Comparison of ENCODE assay signal across 1 fruit fly cellular context in the genomic region with DNA sequence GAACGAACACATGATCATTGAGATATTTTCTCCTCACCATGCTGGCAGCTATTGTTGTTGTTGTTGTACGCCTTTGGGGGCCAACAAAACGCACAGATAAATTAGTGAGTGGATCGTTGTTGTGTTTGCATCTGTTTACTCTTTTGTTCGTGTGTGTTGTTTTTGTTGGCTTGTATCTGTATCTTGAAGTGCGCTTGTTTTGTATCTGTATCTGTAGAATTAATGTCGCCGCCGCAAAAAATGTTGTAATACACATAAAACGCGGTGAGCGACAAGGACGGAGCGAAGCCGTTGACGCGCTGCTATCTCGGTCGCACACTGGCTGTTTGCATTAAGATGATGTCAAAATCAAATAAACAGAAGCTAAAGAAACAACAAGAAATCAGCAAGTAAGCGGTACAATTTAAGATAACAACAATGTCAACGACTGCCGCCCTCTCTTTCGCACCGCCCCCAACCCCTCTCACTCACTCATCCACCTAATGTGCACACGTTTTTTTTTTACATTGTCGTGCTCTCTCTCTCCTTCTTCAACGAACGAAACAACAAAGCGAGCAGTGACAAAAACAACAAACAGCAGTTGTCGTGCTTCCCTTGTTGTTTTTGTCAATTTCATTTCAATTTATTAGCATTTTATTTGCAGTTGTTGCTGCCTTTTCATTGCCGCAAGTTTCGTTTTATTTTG.
TF ChIP-seq lines count a peak whose summit lies in the region.

No protein-coding gene starts in this region.

TF ChIP-seq in whole organism, embryonic, 481 proteins besides CTCF, POLR2A, EP300 and RAD21 (continued from another document and continues in another):
- TF ChIP-seq fd64A (GFP tag; optimal IDR thresholded peaks at IDR 0.05; lab: Kevin White, UChicago): peak; percentile 85
- peak; percentile 80 for TF ChIP-seq grn (GFP tag; optimal IDR thresholded peaks at IDR 0.05; lab: Kevin White, UChicago)
- peak; percentile 38 for TF ChIP-seq CG5245 (GFP tag; optimal IDR thresholded peaks at IDR 0.05; lab: Kevin White, UChicago)
- peak; percentile 26 for TF ChIP-seq CG18476 (GFP tag; optimal IDR thresholded peaks at IDR 0.05; lab: Kevin White, UChicago)
- TF ChIP-seq pum (GFP tag; optimal IDR thresholded peaks at IDR 0.05; lab: Kevin White, UChicago): no peak
- peak; percentile 90 for TF ChIP-seq sd (tag; optimal IDR thresholded peaks at IDR 0.05; lab: Kevin White, UChicago)
- no peak for TF ChIP-seq hth (optimal IDR thresholded peaks at IDR 0.05; lab: Kevin White, UChicago)
- TF ChIP-seq CG7786 (GFP tag; optimal IDR thresholded peaks at IDR 0.05; lab: Kevin White, UChicago): peak; percentile 19
- peak; percentile 34; the same call in 1 of the 2 replicates for TF ChIP-seq CG16779 (GFP tag; IDR thresholded peaks at IDR 0.05; lab: Robert Waterston, UW)
- TF ChIP-seq B-H2 (GFP tag; optimal IDR thresholded peaks at IDR 0.05; lab: Kevin White, UChicago): peak; percentile 40
- peak; percentile 42 for TF ChIP-seq CG2202 (tag; optimal IDR thresholded peaks at IDR 0.05; lab: Kevin White, UChicago)
- TF ChIP-seq CG7839 (tag; optimal IDR thresholded peaks at IDR 0.05; lab: Kevin White, UChicago): no peak
- TF ChIP-seq Pdp1 (GFP tag; optimal IDR thresholded peaks at IDR 0.05; lab: Kevin White, UChicago): peak; percentile 2 to 77
- TF ChIP-seq row (GFP tag; IDR thresholded peaks at IDR 0.05; lab: Robert Waterston, UW): no peak; the same call in 2 of the 3 replicates
- no peak; the same call in 2 of the 3 replicates for TF ChIP-seq so (GFP tag; IDR thresholded peaks at IDR 0.05; lab: Robert Waterston, UW)
- peak; percentile 41 for TF ChIP-seq scrt (GFP tag; optimal IDR thresholded peaks at IDR 0.05; lab: Kevin White, UChicago)
- peak; percentile 70; the same call in 1 of the 2 replicates for TF ChIP-seq CG32767 (GFP tag; IDR thresholded peaks at IDR 0.05; lab: Robert Waterston, UW)
- peak; percentile 10 for TF ChIP-seq lilli (GFP tag; optimal IDR thresholded peaks at IDR 0.05; lab: Kevin White, UChicago)
- TF ChIP-seq CG8089 (GFP tag; optimal IDR thresholded peaks at IDR 0.05; lab: Kevin White, UChicago): peak; percentile 56
- no peak for TF ChIP-seq stwl (tag; optimal IDR thresholded peaks at IDR 0.05; lab: Kevin White, UChicago)
- no peak for TF ChIP-seq ara (GFP tag; IDR thresholded peaks at IDR 0.05; lab: Robert Waterston, UW)
- peak; percentile 26 for TF ChIP-seq CG14965 (GFP tag; optimal IDR thresholded peaks at IDR 0.05; lab: Kevin White, UChicago; ENCODE audit: borderline replicate concordance)
- no peak for TF ChIP-seq Dll (GFP tag; IDR thresholded peaks at IDR 0.05; lab: Robert Waterston, UW; ENCODE audit: partially characterized antibody)
- no peak; the same call in 2 of the 3 replicates for TF ChIP-seq gce (GFP tag; IDR thresholded peaks at IDR 0.05; lab: Robert Waterston, UW)
- peak; percentile 94 for TF ChIP-seq Med (GFP tag; lab: Kevin White, UChicago)
- peak; percentile 75 for TF ChIP-seq abd-A (tag; optimal IDR thresholded peaks at IDR 0.05; lab: Kevin White, UChicago)
- peak; percentile 55 for TF ChIP-seq Bteb2 (GFP tag; optimal IDR thresholded peaks at IDR 0.05; lab: Kevin White, UChicago)
- no peak for TF ChIP-seq shn (GFP tag; optimal IDR thresholded peaks at IDR 0.05; lab: Kevin White, UChicago)
- no peak for TF ChIP-seq CG17912 (GFP tag; optimal IDR thresholded peaks at IDR 0.05; lab: Kevin White, UChicago)
- TF ChIP-seq CG11695 (GFP tag; IDR thresholded peaks at IDR 0.05; lab: Robert Waterston, UW): peak; percentile 67; the same call in 2 of the 3 replicates
- peak; percentile 3 for TF ChIP-seq D19B (GFP tag; optimal IDR thresholded peaks at IDR 0.05; lab: Kevin White, UChicago)
- no peak; the same call in 2 of the 3 replicates for TF ChIP-seq CG34422 (GFP tag; IDR thresholded peaks at IDR 0.05; lab: Robert Waterston, UW)
- TF ChIP-seq en (GFP tag; optimal IDR thresholded peaks at IDR 0.05; lab: Kevin White, UChicago): no peak
- TF ChIP-seq CG6175 (GFP tag; IDR thresholded peaks at IDR 0.05; lab: Robert Waterston, UW): no peak
- peak; percentile 23 for TF ChIP-seq trem (tag; optimal IDR thresholded peaks at IDR 0.05; lab: Kevin White, UChicago)
- peak; percentile 45 for TF ChIP-seq pros (GFP tag; optimal IDR thresholded peaks at IDR 0.05; lab: Kevin White, UChicago)
- TF ChIP-seq CG14860 (GFP tag; IDR thresholded peaks at IDR 0.05; lab: Robert Waterston, UW; ENCODE audit: partially characterized antibody): no peak
- TF ChIP-seq kay (GFP tag; optimal IDR thresholded peaks at IDR 0.05; lab: Kevin White, UChicago): peak; percentile 62
- peak; percentile 48 for TF ChIP-seq pnt (GFP tag; optimal IDR thresholded peaks at IDR 0.05; lab: Kevin White, UChicago)
- TF ChIP-seq da (GFP tag; optimal IDR thresholded peaks at IDR 0.05; lab: Kevin White, UChicago): peak; percentile 42
- TF ChIP-seq CG31388 (GFP tag; optimal IDR thresholded peaks at IDR 0.05; lab: Kevin White, UChicago): no peak
- TF ChIP-seq Optix (GFP tag; IDR thresholded peaks at IDR 0.05; lab: Robert Waterston, UW): no peak
- TF ChIP-seq Dp (GFP tag; optimal IDR thresholded peaks at IDR 0.05; lab: Kevin White, UChicago): no peak
- peak; percentile 65 for TF ChIP-seq CG10209 (GFP tag; optimal IDR thresholded peaks at IDR 0.05; lab: Kevin White, UChicago)
- TF ChIP-seq CG17359 (tag; optimal IDR thresholded peaks at IDR 0.05; lab: Kevin White, UChicago): peak; percentile 71
- no peak for TF ChIP-seq Sry-β (GFP tag; optimal IDR thresholded peaks at IDR 0.05; lab: Kevin White, UChicago)
- TF ChIP-seq CG12071 (GFP tag; optimal IDR thresholded peaks at IDR 0.05; lab: Kevin White, UChicago): peak; percentile 76
- TF ChIP-seq CG10654 (GFP tag; optimal IDR thresholded peaks at IDR 0.05; lab: Kevin White, UChicago): peak; percentile 18
- no peak for TF ChIP-seq CG32772 (GFP tag; IDR thresholded peaks at IDR 0.05; lab: Robert Waterston, UW)
- peak; percentile 79 for TF ChIP-seq CG4360 (GFP tag; IDR thresholded peaks at IDR 0.05; lab: Robert Waterston, UW)
- TF ChIP-seq CG15514 (GFP tag; optimal IDR thresholded peaks at IDR 0.05; lab: Kevin White, UChicago): no peak
- TF ChIP-seq CG18599 (GFP tag; optimal IDR thresholded peaks at IDR 0.05; lab: Kevin White, UChicago): peak; percentile 82
- TF ChIP-seq twi (tag; optimal IDR thresholded peaks at IDR 0.05; lab: Kevin White, UChicago): no peak
- TF ChIP-seq toy (GFP tag; IDR thresholded peaks at IDR 0.05; lab: Robert Waterston, UW): no peak
- no peak for TF ChIP-seq dimm (GFP tag; IDR thresholded peaks at IDR 0.05; lab: Robert Waterston, UW)
- no peak for TF ChIP-seq Dref (GFP tag; IDR thresholded peaks at IDR 0.05; lab: Robert Waterston, UW)
- TF ChIP-seq esg (GFP tag; conservative IDR thresholded peaks at IDR 0.05; lab: Robert Waterston, UW): no peak
- TF ChIP-seq CG18262 (tag; optimal IDR thresholded peaks at IDR 0.05; lab: Kevin White, UChicago): peak; percentile 37
- no peak for TF ChIP-seq gsb-n (tag; optimal IDR thresholded peaks at IDR 0.05; lab: Kevin White, UChicago)
- TF ChIP-seq Drgx (GFP tag; IDR thresholded peaks at IDR 0.05; lab: Robert Waterston, UW): peak; percentile 75
- no peak for TF ChIP-seq Ets97D (GFP tag; optimal IDR thresholded peaks at IDR 0.05; lab: Kevin White, UChicago)
- TF ChIP-seq CG7745 (tag; optimal IDR thresholded peaks at IDR 0.05; lab: Kevin White, UChicago): no peak
- peak; percentile 61 for TF ChIP-seq CG3281 (GFP tag; optimal IDR thresholded peaks at IDR 0.05; lab: Kevin White, UChicago)
- TF ChIP-seq Tbp (GFP tag; optimal IDR thresholded peaks at IDR 0.05; lab: Kevin White, UChicago): no peak
- TF ChIP-seq CG17829 (tag; optimal IDR thresholded peaks at IDR 0.05; lab: Kevin White, UChicago): peak; percentile 30
- TF ChIP-seq corto (GFP tag; optimal IDR thresholded peaks at IDR 0.05; lab: Kevin White, UChicago): peak; percentile 25
- TF ChIP-seq Ets65A (GFP tag; lab: Kevin White, UChicago): no peak
- TF ChIP-seq Hsf (GFP tag; optimal IDR thresholded peaks at IDR 0.05; lab: Kevin White, UChicago): peak; percentile 13
- peak; percentile 65 for TF ChIP-seq CG13624 (GFP tag; optimal IDR thresholded peaks at IDR 0.05; lab: Kevin White, UChicago)
- no peak for TF ChIP-seq CG16815 (GFP tag; optimal IDR thresholded peaks at IDR 0.05; lab: Kevin White, UChicago)
- no peak; the same call in 1 of the 2 replicates for TF ChIP-seq CG31441 (GFP tag; IDR thresholded peaks at IDR 0.05; lab: Robert Waterston, UW)
- TF ChIP-seq CG6272 (GFP tag; IDR thresholded peaks at IDR 0.05; lab: Robert Waterston, UW): no peak
- peak; percentile 2 for TF ChIP-seq CG7928 (GFP tag; optimal IDR thresholded peaks at IDR 0.05; lab: Kevin White, UChicago)
- TF ChIP-seq CG12236 (GFP tag; optimal IDR thresholded peaks at IDR 0.05; lab: Kevin White, UChicago): peak; percentile 48
- TF ChIP-seq bab2 (GFP tag; optimal IDR thresholded peaks at IDR 0.05; lab: Kevin White, UChicago): peak; percentile 67
- peak; percentile 67 for TF ChIP-seq gem (tag; optimal IDR thresholded peaks at IDR 0.05; lab: Kevin White, UChicago)
- no peak for TF ChIP-seq Opbp (GFP tag; IDR thresholded peaks at IDR 0.05; lab: Robert Waterston, UW; ENCODE audit: partially characterized antibody)
- TF ChIP-seq sens (GFP tag; lab: Kevin White, UChicago): peak; percentile 96
- TF ChIP-seq croc (GFP tag; conservative IDR thresholded peaks at IDR 0.05; lab: Robert Waterston, UW): no peak
- TF ChIP-seq HLH3B (GFP tag; IDR thresholded peaks at IDR 0.05; lab: Robert Waterston, UW): no peak; the same call in 1 of the 2 replicates
- no peak for TF ChIP-seq CG3995 (GFP tag; optimal IDR thresholded peaks at IDR 0.05; lab: Kevin White, UChicago)
- no peak for TF ChIP-seq CG8944 (GFP tag; optimal IDR thresholded peaks at IDR 0.05; lab: Kevin White, UChicago)
- peak in 1 of 2 experiments; percentile 30 for TF ChIP-seq tll (GFP tag; optimal IDR thresholded peaks at IDR 0.05; lab: Kevin White, UChicago)
- no peak for TF ChIP-seq Taf1 (GFP tag; IDR thresholded peaks at IDR 0.05; lab: Robert Waterston, UW)
- peak; percentile 68 for TF ChIP-seq repo (GFP tag; optimal IDR thresholded peaks at IDR 0.05; lab: Kevin White, UChicago)
- no peak; the same call in 2 of the 3 replicates for TF ChIP-seq Dbx (GFP tag; IDR thresholded peaks at IDR 0.05; lab: Robert Waterston, UW)
- no peak for TF ChIP-seq ems (GFP tag; optimal IDR thresholded peaks at IDR 0.05; lab: Kevin White, UChicago)
- TF ChIP-seq CG6683 (GFP tag; optimal IDR thresholded peaks at IDR 0.05; lab: Kevin White, UChicago): peak; percentile 70
- TF ChIP-seq oc (tag; optimal IDR thresholded peaks at IDR 0.05; lab: Kevin White, UChicago): no peak
- TF ChIP-seq CG12769 (tag; optimal IDR thresholded peaks at IDR 0.05; lab: Kevin White, UChicago): peak; percentile 41
- TF ChIP-seq Mad (GFP tag; optimal IDR thresholded peaks at IDR 0.05; lab: Kevin White, UChicago): no peak
- no peak; the same call in 1 of the 2 replicates for TF ChIP-seq Rfx (GFP tag; IDR thresholded peaks at IDR 0.05; lab: Robert Waterston, UW)
- TF ChIP-seq ci (GFP tag; IDR thresholded peaks at IDR 0.05; lab: Robert Waterston, UW): no peak; the same call in 1 of the 3 replicates
- no peak for TF ChIP-seq CG11456 (GFP tag; IDR thresholded peaks at IDR 0.05; lab: Robert Waterston, UW)
- TF ChIP-seq CG6813 (GFP tag; optimal IDR thresholded peaks at IDR 0.05; lab: Kevin White, UChicago): peak; percentile 81
- peak; percentile 68 for TF ChIP-seq CG10147 (GFP tag; optimal IDR thresholded peaks at IDR 0.05; lab: Kevin White, UChicago)
- no peak for TF ChIP-seq CG1647 (GFP tag; optimal IDR thresholded peaks at IDR 0.05; lab: Kevin White, UChicago)
- TF ChIP-seq CG17612 (GFP tag; IDR thresholded peaks at IDR 0.05; lab: Robert Waterston, UW): no peak
- peak; percentile 42 for TF ChIP-seq slp2 (GFP tag; optimal IDR thresholded peaks at IDR 0.05; lab: Kevin White, UChicago)
- TF ChIP-seq CG1603 (tag; optimal IDR thresholded peaks at IDR 0.05; lab: Kevin White, UChicago): no peak
- TF ChIP-seq CG13287 (GFP tag; IDR thresholded peaks at IDR 0.05; lab: Robert Waterston, UW; ENCODE audit: partially characterized antibody): no peak; the same call in 1 of the 2 replicates
- TF ChIP-seq Stat92E (GFP tag; optimal IDR thresholded peaks at IDR 0.05; lab: Kevin White, UChicago): no peak
- TF ChIP-seq CG16813 (GFP tag; IDR thresholded peaks at IDR 0.05; lab: Robert Waterston, UW; ENCODE audit: partially characterized antibody): no peak
- TF ChIP-seq sima (GFP tag; optimal IDR thresholded peaks at IDR 0.05; lab: Kevin White, UChicago): no peak
- TF ChIP-seq amos (GFP tag; IDR thresholded peaks at IDR 0.05; lab: Robert Waterston, UW; ENCODE audit: partially characterized antibody): no peak
- peak; percentile 99 for TF ChIP-seq sqz (GFP tag; optimal IDR thresholded peaks at IDR 0.05; lab: Kevin White, UChicago)
- no peak for TF ChIP-seq chn (GFP tag; optimal IDR thresholded peaks at IDR 0.05; lab: Kevin White, UChicago)
- peak; percentile 74 for TF ChIP-seq CG31365 (tag; optimal IDR thresholded peaks at IDR 0.05; lab: Kevin White, UChicago)
- TF ChIP-seq h (optimal IDR thresholded peaks at IDR 0.05; lab: Kevin White, UChicago): no peak
- no peak for TF ChIP-seq salm (tag; optimal IDR thresholded peaks at IDR 0.05; lab: Kevin White, UChicago)
- TF ChIP-seq trh (GFP tag; optimal IDR thresholded peaks at IDR 0.05; lab: Kevin White, UChicago): no peak
- peak; percentile 67 for TF ChIP-seq Meics (GFP tag; optimal IDR thresholded peaks at IDR 0.05; lab: Kevin White, UChicago)
- TF ChIP-seq NFAT (GFP tag; IDR thresholded peaks at IDR 0.05; lab: Robert Waterston, UW): no peak
- TF ChIP-seq CG8478 (optimal IDR thresholded peaks at IDR 0.05; lab: Kevin White, UChicago): no peak
- TF ChIP-seq vnd (GFP tag; IDR thresholded peaks at IDR 0.05; lab: Robert Waterston, UW; ENCODE audit: partially characterized antibody): no peak
- no peak; the same call in 1 of the 2 replicates for TF ChIP-seq CG1024 (GFP tag; IDR thresholded peaks at IDR 0.05; lab: Robert Waterston, UW)
- TF ChIP-seq ftz-f1 (GFP tag; optimal IDR thresholded peaks at IDR 0.05; lab: Kevin White, UChicago): peak; percentile 93
- TF ChIP-seq Dip2 (GFP tag; IDR thresholded peaks at IDR 0.05; lab: Robert Waterston, UW): no peak
- peak; percentile 79 for TF ChIP-seq CG34376 (GFP tag; optimal IDR thresholded peaks at IDR 0.05; lab: Kevin White, UChicago)
- no peak for TF ChIP-seq CG10366 (GFP tag; IDR thresholded peaks at IDR 0.05; lab: Robert Waterston, UW)
- TF ChIP-seq disco-r (GFP tag; optimal IDR thresholded peaks at IDR 0.05; lab: Kevin White, UChicago): peak; percentile 49
- no peak for TF ChIP-seq luna (GFP tag; optimal IDR thresholded peaks at IDR 0.05; lab: Kevin White, UChicago)
- peak; percentile 9 for TF ChIP-seq cato (GFP tag; optimal IDR thresholded peaks at IDR 0.05; lab: Kevin White, UChicago; ENCODE audit: borderline replicate concordance)
- peak; percentile 57 for TF ChIP-seq bowl (GFP tag; IDR thresholded peaks at IDR 0.05; lab: Robert Waterston, UW)
